Fruit fly (Drosophila melanogaster): ENCODE results near the gene Yp3.

DNA sequence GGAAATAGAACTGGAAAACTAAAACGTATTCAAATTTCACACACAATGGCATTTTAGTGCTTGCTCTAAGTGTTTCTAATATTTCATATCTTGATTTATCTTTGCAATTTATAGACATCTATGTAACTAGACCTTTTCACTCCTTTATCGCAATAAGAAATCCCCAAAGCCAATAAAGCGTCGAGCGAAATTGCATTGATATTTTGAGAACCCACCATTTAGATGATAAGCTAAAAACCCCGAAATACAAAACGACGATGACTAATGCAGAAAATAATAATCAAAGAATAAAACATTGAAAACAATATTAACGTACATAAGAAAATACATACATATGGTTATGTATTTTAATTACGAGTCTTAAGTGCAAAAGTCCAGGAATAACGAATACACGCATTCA, 19.2 kb downstream of the Yp3 start:
- TF ChIP-seq ttk (optimal IDR thresholded peaks at IDR 0.05) = no peak
- TF ChIP-seq insv (optimal IDR thresholded peaks at IDR 0.05) = no peak

All from Kc167 (cell line).